Fruit fly (Drosophila melanogaster): Measurements from ENCODE around the gene CG31668.

CG31668 gene

DNA sequence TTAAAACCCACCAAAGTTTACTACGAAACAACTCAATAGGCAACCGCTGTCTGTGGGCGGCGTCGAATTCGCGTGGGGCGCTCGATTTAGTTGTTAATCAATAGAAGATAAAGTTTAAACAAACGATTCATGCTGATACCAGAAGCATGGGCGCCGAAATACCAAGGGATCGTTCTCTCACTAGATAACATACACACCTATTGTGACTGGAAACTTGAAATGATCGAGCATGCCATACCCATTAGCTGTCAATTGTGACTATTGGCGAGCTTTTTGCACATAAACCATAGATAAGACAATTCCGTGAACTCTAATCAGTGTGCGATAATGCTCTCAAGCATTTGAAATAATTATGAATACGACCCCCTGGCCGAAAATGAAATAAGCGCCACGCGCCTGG, 26.6 kb downstream of the CG31668 start (continued):
- TF ChIP-seq Sry-δ (GFP tag; optimal IDR thresholded peaks at IDR 0.05) (peak; percentile 36), CG1233 (GFP tag; optimal IDR thresholded peaks at IDR 0.05) (peak; percentile 68), ap (GFP tag; IDR thresholded peaks at IDR 0.05) (no peak), CG34376 (GFP tag; optimal IDR thresholded peaks at IDR 0.05) (peak; percentile 31), Hsf (GFP tag; optimal IDR thresholded peaks at IDR 0.05) (peak; percentile 71), C15 (GFP tag; IDR thresholded peaks at IDR 0.05) (0 out of 3 replicates have a peak, but pooled peaks have one; percentile 38), CG17912 (GFP tag; optimal IDR thresholded peaks at IDR 0.05) (no peak), HHEX (GFP tag; optimal IDR thresholded peaks at IDR 0.05) (peak; percentile 78), CG12391 (tag; optimal IDR thresholded peaks at IDR 0.05) (peak; percentile 59), cato (GFP tag; optimal IDR thresholded peaks at IDR 0.05; ENCODE audit: borderline replicate concordance) (no peak), Hr51 (GFP tag; optimal IDR thresholded peaks at IDR 0.05) (peak; percentile 9 to 88), bowl (GFP tag; IDR thresholded peaks at IDR 0.05) (peak; percentile 58; the same call in 1 of the 2 replicates), Ravus (GFP tag; IDR thresholded peaks at IDR 0.05) (peak; percentile 34; the same call in 1 of the 2 replicates), Myb (GFP tag; optimal IDR thresholded peaks at IDR 0.05) (peak; percentile 65), ase (GFP tag; IDR thresholded peaks at IDR 0.05) (peak; percentile 71; the same call in 2 of the 3 replicates), Med (GFP tag) (peak; percentile 96), CG10147 (GFP tag; optimal IDR thresholded peaks at IDR 0.05) (peak; percentile 82), CrebB (tag; optimal IDR thresholded peaks at IDR 0.05) (peak; percentile 75), phol (tag; optimal IDR thresholded peaks at IDR 0.05) (peak; percentile 83), Scr (GFP tag; IDR thresholded peaks at IDR 0.05; ENCODE audit: partially characterized antibody) (no peak), NFAT (GFP tag; IDR thresholded peaks at IDR 0.05) (peak; percentile 34; the same call in 1 of the 2 replicates), Hr3 (GFP tag; optimal IDR thresholded peaks at IDR 0.05) (peak; percentile 58), CG4820 (GFP tag; optimal IDR thresholded peaks at IDR 0.05) (peak; percentile 61), Ada2b (GFP tag; IDR thresholded peaks at IDR 0.05) (peak; percentile 61), CG31441 (GFP tag; IDR thresholded peaks at IDR 0.05) (no peak; the same call in 1 of the 2 replicates), cad (GFP tag; optimal IDR thresholded peaks at IDR 0.05) (no peak), CG17186 (GFP tag; optimal IDR thresholded peaks at IDR 0.05) (no peak), nom (GFP tag; optimal IDR thresholded peaks at IDR 0.05) (no peak), twi (tag; optimal IDR thresholded peaks at IDR 0.05) (no peak), CG30431 (GFP tag; optimal IDR thresholded peaks at IDR 0.05) (peak; percentile 44), rib (GFP tag; IDR thresholded peaks at IDR 0.05) (peak; percentile 83), Mad (GFP tag; optimal IDR thresholded peaks at IDR 0.05) (peak; percentile 40), CG3847 (GFP tag; IDR thresholded peaks at IDR 0.05) (peak; percentile 80), zen (tag; optimal IDR thresholded peaks at IDR 0.05) (peak; percentile 38), CG12104 (GFP tag; optimal IDR thresholded peaks at IDR 0.05) (no peak), CG30403 (GFP tag; optimal IDR thresholded peaks at IDR 0.05) (peak; percentile 72), CG4360 (GFP tag; IDR thresholded peaks at IDR 0.05) (no peak), inv (GFP tag; IDR thresholded peaks at IDR 0.05; ENCODE audit: partially characterized antibody) (no peak), vfl (GFP tag; optimal IDR thresholded peaks at IDR 0.05) (peak; percentile 42), ewg (GFP tag; optimal IDR thresholded peaks at IDR 0.05) (peak; percentile 57), her (GFP tag; optimal IDR thresholded peaks at IDR 0.05) (peak; percentile 80), CG8388 (GFP tag; optimal IDR thresholded peaks at IDR 0.05) (peak; percentile 63), NC2β (GFP tag; optimal IDR thresholded peaks at IDR 0.05) (no peak), fd64A (GFP tag; optimal IDR thresholded peaks at IDR 0.05) (no peak), gem (tag; optimal IDR thresholded peaks at IDR 0.05) (peak; percentile 87), bbx (GFP tag; IDR thresholded peaks at IDR 0.05; ENCODE audit: partially characterized antibody) (no peak), B-H1 (GFP tag; IDR thresholded peaks at IDR 0.05) (peak; percentile 33; the same call in 2 of the 3 replicates), Pdp1 (GFP tag; optimal IDR thresholded peaks at IDR 0.05) (peak; percentile 73 to 82), CG6813 (GFP tag; optimal IDR thresholded peaks at IDR 0.05) (peak; percentile 54), unpg (GFP tag; optimal IDR thresholded peaks at IDR 0.05) (peak; percentile 76)
